Fruit fly (Drosophila melanogaster) whole organism, adult: ENCODE measurements around the gene ddbt.
A peak's percentile ranks its signal among the peaks of the same experiment; 100 is the strongest.

ENCODE experiments used
- CG11617 ChIP-seq: fragments of 200-800 bp; sonication (Bioruptor generic); optimal IDR thresholded peaks from 2 replicates; lab custom pipeline; 2017; ENCODE audit warnings: mild to moderate bottlenecking, missing biosample characterization, missing genetic modification reagents, missing genetic modification characterization
- CG12768 ChIP-seq: fragments of 200-800 bp; sonication (Bioruptor generic); optimal IDR thresholded peaks from 2 replicates; lab custom pipeline; 2017; ENCODE audit warnings: missing biosample characterization, missing genetic modification characterization, mild to moderate bottlenecking, moderate library complexity, missing genetic modification reagents
- CG14711 ChIP-seq: fragments of 200-800 bp; sonication (Bioruptor generic); optimal IDR thresholded peaks from 2 replicates; lab custom pipeline; 2018; ENCODE audit warnings: missing biosample characterization, mild to moderate bottlenecking, missing genetic modification characterization, moderate library complexity
- CG1620 ChIP-seq: fragments of 200-800 bp; sonication (Bioruptor generic); optimal IDR thresholded peaks from 2 replicates; lab custom pipeline; 2016; ENCODE audit warnings: missing biosample characterization, missing genetic modification characterization
- CG33017 ChIP-seq: fragments of 200-800 bp; sonication (Bioruptor generic); optimal IDR thresholded peaks from 2 replicates; lab custom pipeline; 2018; ENCODE audit warnings: missing biosample characterization, mild to moderate bottlenecking, missing genetic modification characterization, moderate library complexity
- CG5204 ChIP-seq: fragments of 200-800 bp; sonication (Bioruptor generic); optimal IDR thresholded peaks from 2 replicates; lab custom pipeline; 2016; ENCODE audit warnings: missing biosample characterization, missing genetic modification characterization
- CG7045 ChIP-seq: fragments of 200-800 bp; sonication (Bioruptor generic); optimal IDR thresholded peaks from 2 replicates; lab custom pipeline; 2017; ENCODE audit warnings: missing biosample characterization, mild to moderate bottlenecking, missing genetic modification characterization
- CG7101 ChIP-seq: fragments of 200-800 bp; sonication (Bioruptor generic); optimal IDR thresholded peaks from 2 replicates; lab custom pipeline; 2018; ENCODE audit warnings: missing biosample characterization, mild to moderate bottlenecking, missing genetic modification characterization, moderate library complexity
- Clk ChIP-seq: fragments of 200-800 bp; sonication (Bioruptor generic); optimal IDR thresholded peaks from 2 replicates; lab custom pipeline; 2017; ENCODE audit warnings: missing biosample characterization, missing genetic modification characterization
- Crg-1 ChIP-seq: fragments of 200-800 bp; sonication (Bioruptor generic); optimal IDR thresholded peaks from 2 replicates; lab custom pipeline; 2016; ENCODE audit warnings: missing biosample characterization, missing genetic modification characterization
- Hr96 ChIP-seq: fragments of 200-800 bp; sonication (Bioruptor generic); optimal IDR thresholded peaks from 2 replicates; lab custom pipeline; 2016; ENCODE audit warnings: missing biosample characterization, missing genetic modification characterization
- Mnt ChIP-seq: fragments of 200-800 bp; sonication (Bioruptor generic); optimal IDR thresholded peaks from 2 replicates; lab custom pipeline; 2016; ENCODE audit warnings: missing biosample characterization, mild to moderate bottlenecking, missing genetic modification characterization
- bab1 ChIP-seq: fragments of 200-800 bp; sonication (Bioruptor generic); optimal IDR thresholded peaks from 3 replicates; lab custom pipeline; 2019; ENCODE audit warnings: missing biosample characterization, mild to moderate bottlenecking, missing genetic modification characterization, moderate library complexity
- cic ChIP-seq: fragments of 200-800 bp; sonication (Bioruptor generic); optimal IDR thresholded peaks from 2 replicates; lab custom pipeline; 2017; ENCODE audit warnings: missing biosample characterization, mild to moderate bottlenecking, missing genetic modification characterization, moderate library complexity
- cnc ChIP-seq, 2 experiments: fragments of >200 bp; optimal IDR thresholded peaks; 2 replicates each; lab custom pipeline; 2017
- kay ChIP-seq: fragments of 200-800 bp; sonication (Bioruptor generic); peaks from one replicate; lab custom pipeline; 2016; ENCODE audit warnings: missing biosample characterization, missing genetic modification characterization, borderline replicate concordance
- ovo ChIP-seq: fragments of 200-800 bp; sonication (Bioruptor generic); optimal IDR thresholded peaks from 2 replicates; lab custom pipeline; 2016; ENCODE audit warnings: missing biosample characterization, missing genetic modification characterization
- pad ChIP-seq: fragments of 200-800 bp; sonication (Bioruptor generic); optimal IDR thresholded peaks from 3 replicates; lab custom pipeline; 2017; ENCODE audit warnings: missing biosample characterization, missing genetic modification characterization, mild to moderate bottlenecking, moderate library complexity, missing genetic modification reagents
- tj ChIP-seq: fragments of 200-800 bp; sonication (Bioruptor generic); optimal IDR thresholded peaks from 3 replicates; lab custom pipeline; 2017; ENCODE audit warnings: missing biosample characterization, mild to moderate bottlenecking, missing genetic modification characterization, moderate library complexity
- toe ChIP-seq: fragments of 200-800 bp; sonication (Bioruptor generic); optimal IDR thresholded peaks from 2 replicates; lab custom pipeline; 2016; ENCODE audit warnings: missing biosample characterization, missing genetic modification characterization

ddbt gene

DNA sequence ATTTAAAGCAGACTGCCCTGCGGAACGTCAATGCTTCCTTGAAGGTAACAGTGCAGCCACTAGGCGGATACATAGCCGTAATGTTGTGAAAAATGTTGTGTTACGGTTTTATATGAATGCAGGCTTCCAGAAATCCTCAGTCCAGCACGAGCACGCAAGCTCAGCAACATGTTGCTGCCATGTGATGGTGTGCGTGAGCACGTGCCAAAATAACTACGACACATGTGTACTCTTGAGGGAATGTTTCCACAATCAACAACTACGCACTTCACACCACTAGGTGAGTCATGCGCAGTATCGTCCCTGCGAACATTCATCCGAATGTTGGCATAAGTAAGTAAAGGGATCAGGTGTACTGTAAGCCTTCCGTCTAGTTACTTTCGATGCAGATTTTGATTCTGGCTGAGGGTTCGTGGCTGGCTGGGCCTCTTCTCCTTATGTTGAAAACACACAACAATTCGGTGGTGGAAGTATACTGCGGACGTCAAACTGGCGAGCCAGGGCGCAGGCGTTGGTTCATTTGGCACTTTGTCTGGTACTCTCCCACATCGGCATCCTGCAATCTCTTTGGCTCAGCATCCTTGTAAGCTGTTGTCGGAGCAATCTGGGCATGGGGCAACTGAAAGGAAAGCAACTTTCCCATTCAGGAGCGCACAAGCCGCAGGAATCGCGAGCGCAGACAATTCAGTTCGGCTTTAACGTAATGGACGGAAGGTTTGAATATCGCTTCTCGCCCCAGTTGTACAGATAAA lies 40.0 kb upstream of the ddbt start, which contains the start of gene RhoGEF3:
RhoGEF3 (plus strand) TSS at position 702 of the 752 bp plus-strand sequence.
- TF ChIP-seq Mnt (GFP tag; lab: Kevin White, UChicago): peak; percentile 25
- TF ChIP-seq CG1620 (GFP tag; lab: Kevin White, UChicago): no peak

- TF ChIP-seq pad (GFP tag; lab: Kevin White, UChicago): peak; percentile 73
- no peak for TF ChIP-seq CG5204
Observed at dm6 chr3L:282276-282675, 34.6 kb upstream of the ddbt start.

- TF ChIP-seq CG1620 (GFP tag; lab: Kevin White, UChicago) (no peak), tj (GFP tag; lab: Kevin White, UChicago) (no peak)
Observed at dm6 chr3L:284253-284652, 32.6 kb upstream of the ddbt start.

DNA sequence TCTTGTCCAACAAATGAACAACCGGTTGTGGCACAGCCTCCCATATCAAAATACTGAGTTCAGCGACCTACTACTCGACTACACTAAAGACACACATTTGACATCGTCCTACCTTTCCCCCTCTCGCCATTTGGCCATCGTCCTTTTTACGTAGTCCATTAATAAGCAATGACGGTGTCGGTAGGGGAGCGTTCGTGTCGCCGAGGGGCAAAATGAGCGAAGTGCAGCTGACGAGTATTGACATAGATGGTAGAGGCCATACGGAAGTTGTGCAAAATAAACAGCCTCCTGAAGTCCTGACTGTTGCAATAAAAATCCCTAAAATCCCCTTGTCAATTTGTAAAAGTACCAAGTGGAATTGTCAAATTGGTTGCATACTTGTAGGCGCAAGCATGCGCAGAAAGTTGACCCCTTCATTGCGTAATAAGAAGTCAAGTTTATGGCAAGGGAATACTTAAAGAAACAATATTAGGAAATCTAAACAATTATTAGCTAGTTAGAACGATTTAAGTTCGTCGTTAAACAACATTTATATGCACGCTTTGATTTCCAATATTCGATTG lies 25.2 kb upstream of the ddbt start:
- TF ChIP-seq Mnt (GFP tag; lab: Kevin White, UChicago) (no peak), pad (GFP tag; lab: Kevin White, UChicago) (peak; percentile 74), CG11617 (GFP tag; lab: Kevin White, UChicago) (no peak)

DNA sequence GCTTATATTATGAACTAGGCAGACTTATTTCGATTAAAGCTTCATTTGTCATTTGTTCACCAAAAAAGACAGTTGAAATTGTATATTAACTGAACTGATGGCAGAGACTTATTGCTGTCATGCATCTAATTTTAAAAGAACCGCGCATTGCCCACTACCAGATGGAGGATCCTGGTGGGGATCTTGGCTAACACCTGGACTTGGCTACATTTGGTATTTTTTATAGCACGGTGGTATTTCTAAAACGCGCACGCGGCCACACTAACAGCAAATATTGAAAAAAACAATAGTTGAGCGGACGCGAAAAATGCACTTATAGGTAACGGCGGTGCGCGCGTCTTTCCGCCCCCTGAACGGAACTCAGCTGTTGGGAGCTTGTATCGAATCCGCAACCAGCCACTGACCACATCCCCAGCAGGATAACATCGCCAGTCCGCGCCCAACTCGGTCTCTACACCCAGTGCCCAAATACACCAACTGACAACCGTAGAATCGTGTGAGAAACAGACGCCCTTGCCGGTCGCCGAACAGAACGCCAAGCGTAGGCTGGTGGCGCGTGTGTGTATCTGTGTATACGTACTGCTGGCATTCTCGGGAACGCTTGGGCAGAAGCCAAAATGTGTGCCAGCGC lies 24.6 kb upstream of the ddbt start:
- TF ChIP-seq bab1 (GFP tag; lab: Kevin White, UChicago): peak; percentile 39
- TF ChIP-seq cic (GFP tag; lab: Kevin White, UChicago): peak; percentile 8
- TF ChIP-seq ovo (GFP tag; lab: Kevin White, UChicago): no peak
- TF ChIP-seq toe (GFP tag; lab: Kevin White, UChicago): no peak
- no peak for TF ChIP-seq Hr96
- TF ChIP-seq Clk (GFP tag; lab: Kevin White, UChicago): no peak
- TF ChIP-seq CG11617 (GFP tag; lab: Kevin White, UChicago): peak; percentile 28
- TF ChIP-seq CG7045 (GFP tag; lab: Kevin White, UChicago): no peak
- no peak for TF ChIP-seq CG5204
- TF ChIP-seq CG33017 (tag; lab: Kevin White, UChicago): no peak
- TF ChIP-seq cnc (optimal IDR thresholded peaks at IDR 0.05; lab: Kevin White, UChicago): no peak
- TF ChIP-seq CG12768 (GFP tag; lab: Kevin White, UChicago): peak; percentile 25
- TF ChIP-seq Mnt (GFP tag; lab: Kevin White, UChicago): peak; percentile 33
- TF ChIP-seq tj (GFP tag; lab: Kevin White, UChicago): no peak
- TF ChIP-seq kay (GFP tag; lab: Kevin White, UChicago): no peak
- peak; percentile 14 for TF ChIP-seq CG1620 (GFP tag; lab: Kevin White, UChicago)
- TF ChIP-seq CG14711: no peak
- peak; percentile 44 for TF ChIP-seq pad (GFP tag; lab: Kevin White, UChicago)
- peak; percentile 8 for TF ChIP-seq CG7101 (tag; lab: Kevin White, UChicago)
- TF ChIP-seq Crg-1 (GFP tag; lab: Kevin White, UChicago): no peak

- TF ChIP-seq CG5204: no peak
- no peak for TF ChIP-seq pad (GFP tag; lab: Kevin White, UChicago)
- TF ChIP-seq bab1 (GFP tag; lab: Kevin White, UChicago): no peak
- TF ChIP-seq kay (GFP tag; lab: Kevin White, UChicago): no peak
- no peak for TF ChIP-seq ovo (GFP tag; lab: Kevin White, UChicago)
- TF ChIP-seq CG7045 (GFP tag; lab: Kevin White, UChicago): no peak
- TF ChIP-seq CG7101 (tag; lab: Kevin White, UChicago): no peak
- no peak for TF ChIP-seq CG11617 (GFP tag; lab: Kevin White, UChicago)
- no peak for TF ChIP-seq CG1620 (GFP tag; lab: Kevin White, UChicago)
- no peak for TF ChIP-seq Clk (GFP tag; lab: Kevin White, UChicago)
Observed at dm6 chr3L:294841-295408, 22.0 kb upstream of the ddbt start.

dm6 chr3L:297240-297639 lies 19.6 kb upstream of the ddbt start:
- no peak for TF ChIP-seq bab1 (GFP tag; lab: Kevin White, UChicago)
- peak; percentile 24 for TF ChIP-seq kay (GFP tag; lab: Kevin White, UChicago)
- no peak for TF ChIP-seq CG11617 (GFP tag; lab: Kevin White, UChicago)
- no peak for TF ChIP-seq CG7045 (GFP tag; lab: Kevin White, UChicago)
